Worm (Caenorhabditis elegans) whole organism, L4 larva: ENCODE results near the gene srp-6.

Experiments used
- D1046.2 ChIP-seq: fragments of 200-800 bp; sonication (Bioruptor generic); IDR thresholded peaks from 2 replicates; pipeline ENCODE4 v1.3.6; 2022; ENCODE audit warnings: missing genetic modification characterization, missing compliant biosample characterization
- F37D6.2 ChIP-seq: sonication (generic microtip); optimal IDR thresholded peaks from 2 replicates; lab custom pipeline; 2016; ENCODE audit warnings: mild to moderate bottlenecking, missing genetic modification characterization, missing compliant biosample characterization
- F49E8.2 ChIP-seq: sonication (generic microtip); optimal IDR thresholded peaks from 2 replicates; lab custom pipeline; 2016; ENCODE audit warnings: missing compliant biosample characterization, mild to moderate bottlenecking, missing genetic modification characterization, borderline replicate concordance
- T20F7.1 ChIP-seq: fragments of 200-800 bp; sonication (Bioruptor generic); optimal IDR thresholded peaks from 2 replicates; lab custom pipeline; 2018; ENCODE audit warnings: mild to moderate bottlenecking, missing genetic modification characterization, missing compliant biosample characterization
- T26A8.4 ChIP-seq: fragments of 200-800 bp; sonication (Bioruptor generic); IDR thresholded peaks from 2 replicates; pipeline ENCODE4 v1.3.6; 2022; ENCODE audit warnings: missing genetic modification characterization, missing compliant biosample characterization
- Y48G9A.11 ChIP-seq: fragments of 200-800 bp; sonication (Bioruptor generic); IDR thresholded peaks from 2 replicates; pipeline ENCODE4 v1.3.6; 2022; ENCODE audit warnings: missing genetic modification reagents, missing genetic modification characterization, missing compliant biosample characterization
- ZK546.5 ChIP-seq, 2 experiments: sonication (generic microtip); optimal IDR thresholded peaks; 2 replicates each; lab custom pipeline; 2017; ENCODE audit warnings: missing biosample characterization in 2 of 2, missing genetic modification characterization in 2 of 2
- aha-1 ChIP-seq: fragments of 150-350 bp; peaks from one replicate; lab custom pipeline; 2014; ENCODE audit warnings: missing biosample characterization, missing genetic modification characterization
- ama-1 ChIP-seq: fragments of 150-350 bp; optimal IDR thresholded peaks from 2 replicates; lab custom pipeline; 2014; ENCODE audit warnings: inconsistent platforms, mixed read lengths
- arid-1 ChIP-seq: fragments of 200-800 bp; sonication (Bioruptor generic); conservative IDR thresholded peaks from 2 replicates; pipeline ENCODE4 v1.3.6; 2022; ENCODE audit warnings: missing genetic modification reagents, missing genetic modification characterization, missing compliant biosample characterization
- ceh-20 ChIP-seq: fragments of 200-800 bp; sonication (Bioruptor generic); IDR thresholded peaks from 2 replicates; pipeline ENCODE4 v1.3.6; 2022; ENCODE audit warnings: missing genetic modification reagents, missing genetic modification characterization, missing compliant biosample characterization
- ceh-62 ChIP-seq: sonication (generic microtip); optimal IDR thresholded peaks from 2 replicates; lab custom pipeline; 2017; ENCODE audit warnings: missing biosample characterization, missing genetic modification characterization
- ces-1 ChIP-seq: fragments of 150-350 bp; sonication (generic microtip); optimal IDR thresholded peaks from 4 replicates; lab custom pipeline; 2014; ENCODE audit warnings: missing biosample characterization, missing genetic modification reagents, missing genetic modification characterization
- daf-8 ChIP-seq: fragments of 200-800 bp; sonication (Bioruptor generic); IDR thresholded peaks from 2 replicates; pipeline ENCODE4 v1.3.6; 2022; ENCODE audit warnings: missing genetic modification characterization, missing compliant biosample characterization
- fos-1 ChIP-seq: fragments of 150-350 bp; optimal IDR thresholded peaks from 2 replicates; lab custom pipeline; 2014; ENCODE audit warnings: missing biosample characterization, missing genetic modification characterization
- gei-8 ChIP-seq: fragments of 200-800 bp; sonication (Bioruptor generic); optimal IDR thresholded peaks from 2 replicates; lab custom pipeline; 2018; ENCODE audit warnings: mild to moderate bottlenecking, missing genetic modification characterization, missing compliant biosample characterization
- hlh-11 ChIP-seq: fragments of 200-800 bp; sonication (Bioruptor generic); optimal IDR thresholded peaks from 2 replicates; lab custom pipeline; 2018; ENCODE audit warnings: mild to moderate bottlenecking, missing genetic modification characterization, missing compliant biosample characterization
- hmg-1.1 ChIP-seq: fragments of 200-800 bp; sonication (Bioruptor generic); IDR thresholded peaks from 2 replicates; pipeline ENCODE4 v1.3.6; 2022; ENCODE audit warnings: missing genetic modification reagents, missing genetic modification characterization, missing compliant biosample characterization
- lim-7 ChIP-seq: fragments of 200-800 bp; sonication (Bioruptor generic); IDR thresholded peaks from 2 replicates; pipeline ENCODE4 v1.3.6; 2022; ENCODE audit warnings: missing genetic modification characterization, missing compliant biosample characterization
- lin-1 ChIP-seq: fragments of 200-800 bp; sonication (Bioruptor generic); IDR thresholded peaks from 2 replicates; pipeline ENCODE4 v1.3.6; 2022; ENCODE audit warnings: missing genetic modification reagents, missing genetic modification characterization, missing compliant biosample characterization
- lin-13 ChIP-seq: fragments of 150-350 bp; optimal IDR thresholded peaks from 2 replicates; lab custom pipeline; 2014; ENCODE audit warnings: missing biosample characterization, missing genetic modification reagents, missing genetic modification characterization
- lin-38 ChIP-seq: fragments of 200-800 bp; sonication (Bioruptor generic); IDR thresholded peaks from 2 replicates; pipeline ENCODE4 v1.3.6; 2022; ENCODE audit warnings: missing genetic modification reagents, missing genetic modification characterization, missing compliant biosample characterization
- lin-39 ChIP-seq: fragments of 150-350 bp; optimal IDR thresholded peaks from 2 replicates; lab custom pipeline; 2014; ENCODE audit warnings: missing biosample characterization, missing genetic modification reagents, missing genetic modification characterization
- lir-3 ChIP-seq: sonication (generic microtip); optimal IDR thresholded peaks from 2 replicates; lab custom pipeline; 2016; ENCODE audit warnings: mild to moderate bottlenecking, missing genetic modification characterization, missing compliant biosample characterization
- madf-9 ChIP-seq: fragments of 200-800 bp; sonication (Bioruptor generic); conservative IDR thresholded peaks from 2 replicates; pipeline ENCODE4 v1.3.6; 2022; ENCODE audit warnings: missing genetic modification reagents, missing genetic modification characterization, missing compliant biosample characterization
- mdl-1 ChIP-seq, 2 experiments: fragments of 150-350 bp in 1 of 2; sonication (generic microtip) in 1 of 2; optimal IDR thresholded peaks; 2 replicates each; lab custom pipeline; 2014 to 2017; ENCODE audit warnings: missing biosample characterization in 2 of 2, missing genetic modification characterization in 2 of 2
- mdt-29 ChIP-seq: fragments of 200-800 bp; sonication (Bioruptor generic); IDR thresholded peaks from 2 replicates; pipeline ENCODE4 v1.3.6; 2022; ENCODE audit warnings: missing genetic modification reagents, missing genetic modification characterization, missing compliant biosample characterization
- mes-2 ChIP-seq: sonication (generic microtip); optimal IDR thresholded peaks from 2 replicates; lab custom pipeline; 2016; ENCODE audit warnings: missing genotype, mild to moderate bottlenecking, missing genetic modification characterization, missing compliant biosample characterization; ENCODE audit not compliant: poor library complexity, severe bottlenecking
- mxl-3 ChIP-seq: fragments of 200-800 bp; sonication (Bioruptor generic); optimal IDR thresholded peaks from 2 replicates; lab custom pipeline; 2018; ENCODE audit warnings: mild to moderate bottlenecking, missing genetic modification characterization, missing compliant biosample characterization
- nhr-102 ChIP-seq: sonication (generic microtip); optimal IDR thresholded peaks from 2 replicates; lab custom pipeline; 2016; ENCODE audit warnings: mild to moderate bottlenecking, missing genetic modification characterization, moderate library complexity, missing compliant biosample characterization
- nhr-111 ChIP-seq: fragments of 200-800 bp; sonication (Bioruptor generic); optimal IDR thresholded peaks from 2 replicates; lab custom pipeline; 2018; ENCODE audit warnings: mild to moderate bottlenecking, missing genetic modification characterization, missing compliant biosample characterization
- nhr-28 ChIP-seq: fragments of 150-350 bp; optimal IDR thresholded peaks from 2 replicates; lab custom pipeline; 2014; ENCODE audit warnings: missing biosample characterization, missing genetic modification characterization
- nhr-41 ChIP-seq: fragments of 200-800 bp; sonication (Bioruptor generic); IDR thresholded peaks from 2 replicates; pipeline ENCODE4 v1.3.6; 2022; ENCODE audit warnings: missing genetic modification reagents, missing genetic modification characterization, missing compliant biosample characterization
- nhr-48 ChIP-seq: sonication (generic microtip); optimal IDR thresholded peaks from 2 replicates; lab custom pipeline; 2016; ENCODE audit warnings: mild to moderate bottlenecking, missing genetic modification characterization, missing compliant biosample characterization
- nhr-6 ChIP-seq: fragments of 150-350 bp; optimal IDR thresholded peaks from 2 replicates; lab custom pipeline; 2014; ENCODE audit warnings: missing biosample characterization, missing genetic modification characterization
- nhr-76 ChIP-seq: fragments of 150-350 bp; optimal IDR thresholded peaks from 2 replicates; lab custom pipeline; 2014; ENCODE audit warnings: missing biosample characterization, missing genetic modification characterization
- nhr-77 ChIP-seq: fragments of 150-350 bp; optimal IDR thresholded peaks from 2 replicates; lab custom pipeline; 2014; ENCODE audit warnings: missing biosample characterization, missing genetic modification characterization
- php-3 ChIP-seq: fragments of 200-800 bp; sonication (Bioruptor generic); IDR thresholded peaks from 2 replicates; pipeline ENCODE4 v1.3.6; 2022; ENCODE audit warnings: missing genetic modification reagents, missing genetic modification characterization, missing compliant biosample characterization
- spr-1 ChIP-seq: sonication (generic microtip); optimal IDR thresholded peaks from 2 replicates; lab custom pipeline; 2016; ENCODE audit warnings: mild to moderate bottlenecking, missing genetic modification characterization, missing compliant biosample characterization
- tag-97 ChIP-seq: fragments of 200-800 bp; sonication (Bioruptor generic); IDR thresholded peaks from 2 replicates; pipeline ENCODE4 v1.3.6; 2022; ENCODE audit warnings: missing genetic modification characterization, missing compliant biosample characterization
- unc-39 ChIP-seq: sonication (generic microtip); optimal IDR thresholded peaks from 2 replicates; lab custom pipeline; 2017; ENCODE audit warnings: missing biosample characterization, missing genetic modification characterization
- unc-62 ChIP-seq, 3 experiments: fragments of 150-350 bp in 1 of 3; sonication (generic microtip); optimal IDR thresholded peaks in 2 of 3; peaks in 1 of 3; 1 replicate in 1 of 3; 2 replicates in 2 of 3; lab custom pipeline; 2014 to 2017; ENCODE audit warnings: missing biosample characterization in 3 of 3, missing genetic modification characterization in 3 of 3, missing genetic modification reagents in 3 of 3, missing genotype in 1 of 3
- zfp-2 ChIP-seq: sonication (generic microtip); optimal IDR thresholded peaks from 2 replicates; lab custom pipeline; 2016; ENCODE audit warnings: mild to moderate bottlenecking, missing genetic modification characterization, missing compliant biosample characterization
- ztf-11 ChIP-seq: fragments of 150-350 bp; optimal IDR thresholded peaks from 2 replicates; lab custom pipeline; 2014; ENCODE audit warnings: missing biosample characterization, missing genetic modification characterization
- ztf-7 ChIP-seq: fragments of 150-350 bp; optimal IDR thresholded peaks from 2 replicates; lab custom pipeline; 2014; ENCODE audit warnings: missing biosample characterization, missing genetic modification characterization

The srp-6 gene

ce11 chrV:7426594-7426993, 40.7 kb upstream of the srp-6 start, which contains the start of gene srw-68:
TSS of gene srw-68 (minus strand) at chrV:7426694.
- TF ChIP-seq D1046.2 (GFP tag; lab: Robert Waterston, UW) (no peak), daf-8 (no peak), F37D6.2 (no peak), hlh-11 (tag; lab: Kevin White, UChicago) (no peak), php-3 (GFP tag; lab: Robert Waterston, UW) (no peak), nhr-48 (no peak), Y48G9A.11 (GFP tag; lab: Robert Waterston, UW) (no peak), lin-39 (tag; lab: Kevin White, UChicago) (no peak), arid-1 (GFP tag; lab: Robert Waterston, UW) (no peak), gei-8 (GFP tag; lab: Kevin White, UChicago) (no peak), lin-13 (GFP tag; lab: Kevin White, UChicago) (no peak), nhr-28 (no peak), ztf-11 (tag; lab: Kevin White, UChicago) (no peak), mes-2 (no peak), nhr-6 (tag; lab: Kevin White, UChicago) (no peak)
- TF ChIP-seq, all 104 proteins: peak for 0

DNA sequence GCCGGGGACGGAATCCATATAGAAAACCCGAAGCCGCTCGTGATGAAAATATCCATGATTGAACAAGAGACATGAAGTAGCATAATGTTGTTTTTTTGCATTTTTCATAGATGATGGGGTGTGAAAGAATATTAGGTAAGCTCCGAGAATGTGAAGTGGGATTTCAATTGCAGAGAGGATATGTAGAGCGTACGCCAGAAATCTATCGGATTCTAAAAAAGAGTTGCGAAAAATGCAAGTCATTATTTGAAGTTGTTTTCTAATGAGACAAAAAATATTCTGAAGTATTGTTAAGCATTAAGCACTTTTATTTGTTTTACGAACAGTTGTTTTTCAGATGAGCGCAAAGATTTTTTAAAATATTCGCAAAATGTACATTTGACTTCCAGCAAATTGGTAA, 38.4 kb upstream of the srp-6 start, which contains the start of gene F18E3.10:
TSS of gene F18E3.10 (minus strand) at position 101 of the 400 bp plus-strand sequence.
- TF ChIP-seq nhr-77 (tag; lab: Kevin White, UChicago) (no peak), lim-7 (GFP tag; lab: Robert Waterston, UW) (no peak), php-3 (GFP tag; lab: Robert Waterston, UW) (no peak), unc-62 (GFP tag; optimal IDR thresholded peaks at IDR 0.05 in 1 of 2; lab: Kevin White, UChicago) (peak in 1 of 2 experiments; percentile 74), unc-62 (tag; optimal IDR thresholded peaks at IDR 0.05; lab: Kevin White, UChicago) (no peak)

DNA sequence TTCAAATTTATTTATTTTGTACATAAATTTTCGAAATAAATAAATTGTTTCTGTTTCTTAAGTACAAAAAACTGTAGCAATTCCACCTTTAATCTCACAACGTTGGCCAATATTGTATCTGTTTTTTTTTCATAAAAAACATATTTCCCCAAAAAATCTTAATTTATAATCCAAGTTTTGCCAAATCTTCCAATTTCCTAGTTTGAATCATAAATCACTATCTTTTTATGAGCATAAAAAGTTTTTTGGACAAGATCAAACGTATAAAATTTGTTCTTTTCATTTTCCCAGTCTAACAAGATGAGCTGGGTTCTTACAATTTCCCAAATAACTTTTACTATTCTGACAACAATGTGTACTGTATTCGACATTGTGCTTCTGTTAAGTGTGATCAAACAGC, 34.3 kb upstream of the srp-6 start, which contains the start of gene srxa-4:
TSS of gene srxa-4 (plus strand) at position 301 of the 400 bp plus-strand sequence.
- TF ChIP-seq ztf-7 (tag; lab: Kevin White, UChicago), result no peak
- no peak for TF ChIP-seq hmg-1.1
- no peak for TF ChIP-seq nhr-28
- TF ChIP-seq unc-39 (tag; lab: Kevin White, UChicago), result no peak
- no peak for TF ChIP-seq ama-1 (lab: Kevin White, UChicago)
- no peak for TF ChIP-seq ZK546.5 (tag; optimal IDR thresholded peaks at IDR 0.05; lab: Kevin White, UChicago)
- no peak for TF ChIP-seq mdl-1 (tag; optimal IDR thresholded peaks at IDR 0.05; lab: Kevin White, UChicago)
- TF ChIP-seq nhr-41 (GFP tag; lab: Robert Waterston, UW), result no peak
- TF ChIP-seq F37D6.2, result no peak
- TF ChIP-seq nhr-102 (tag; lab: Kevin White, UChicago), result no peak
- TF ChIP-seq spr-1, result no peak
- no peak for TF ChIP-seq nhr-76 (tag; lab: Kevin White, UChicago)
- TF ChIP-seq ces-1 (GFP tag; lab: Kevin White, UChicago), result no peak
- TF ChIP-seq lin-38, result no peak
- TF ChIP-seq gei-8 (GFP tag; lab: Kevin White, UChicago), result no peak
- no peak for TF ChIP-seq lir-3 (tag; lab: Kevin White, UChicago)
- TF ChIP-seq F49E8.2 (tag; lab: Kevin White, UChicago), result no peak
- TF ChIP-seq ztf-11 (tag; lab: Kevin White, UChicago), result no peak
- TF ChIP-seq ceh-62, result no peak
- no peak for TF ChIP-seq fos-1 (tag; lab: Kevin White, UChicago)

DNA sequence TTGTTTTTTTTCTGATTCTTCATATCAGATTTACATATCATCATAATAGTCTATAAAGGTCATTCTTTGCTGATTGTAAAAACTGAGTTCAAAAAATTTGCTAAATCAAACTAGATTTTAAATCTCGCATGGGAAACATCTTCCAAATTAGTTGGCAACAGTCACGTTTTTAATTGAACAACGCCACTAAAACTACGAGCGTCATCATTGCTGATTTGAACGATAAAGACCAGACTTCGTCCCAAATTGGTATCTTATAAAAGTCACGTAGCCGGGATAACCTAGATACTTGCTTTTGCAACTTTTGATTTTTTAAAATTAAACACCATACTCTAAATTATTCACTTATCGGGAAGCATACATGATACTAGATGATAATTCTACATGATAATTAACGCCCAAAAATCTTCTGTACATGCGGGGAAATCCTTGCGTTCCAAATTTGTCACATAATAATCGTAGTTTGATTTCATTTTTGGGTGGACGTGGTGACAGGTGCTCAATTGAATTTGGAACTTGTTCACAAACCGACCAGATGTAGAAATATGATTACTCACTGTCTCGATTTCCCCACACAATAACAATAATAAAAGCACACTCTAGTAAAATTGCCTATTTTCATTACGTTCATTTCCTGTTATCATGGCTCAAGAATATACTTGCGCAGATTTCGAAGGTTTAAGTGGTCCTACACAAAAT, 31.3 kb upstream of the srp-6 start, which contains the start of gene srw-67:
TSS of gene srw-67 (plus strand) at position 643 of the 699 bp plus-strand sequence.
- no peak for TF ChIP-seq lin-13 (GFP tag; lab: Kevin White, UChicago)
- TF ChIP-seq mes-2, result no peak
- TF ChIP-seq tag-97 (GFP tag; lab: Robert Waterston, UW), result no peak
- TF ChIP-seq lin-39 (tag; lab: Kevin White, UChicago), result no peak
- no peak for TF ChIP-seq madf-9 (GFP tag; lab: Robert Waterston, UW)
- TF ChIP-seq ceh-62, result no peak
- no peak for TF ChIP-seq zfp-2 (tag; lab: Kevin White, UChicago)
- no peak for TF ChIP-seq T26A8.4 (GFP tag; lab: Robert Waterston, UW)
- no peak for TF ChIP-seq hmg-1.1
- TF ChIP-seq mxl-3 (GFP tag; lab: Kevin White, UChicago), result no peak
- TF ChIP-seq lin-1 (GFP tag; lab: Robert Waterston, UW), result no peak
- TF ChIP-seq aha-1 (tag; lab: Kevin White, UChicago), result peak; percentile 97
- peak in 1 of 2 experiments; percentile 90 for TF ChIP-seq unc-62 (GFP tag; optimal IDR thresholded peaks at IDR 0.05 in 1 of 2; lab: Kevin White, UChicago)
- TF ChIP-seq unc-62 (tag; optimal IDR thresholded peaks at IDR 0.05; lab: Kevin White, UChicago), result no peak
- TF ChIP-seq ces-1 (GFP tag; lab: Kevin White, UChicago), result no peak
- TF ChIP-seq ceh-20 (GFP tag; lab: Robert Waterston, UW), result no peak
- TF ChIP-seq mdt-29, result no peak
- TF ChIP-seq nhr-111 (GFP tag; lab: Kevin White, UChicago), result no peak
- no peak for TF ChIP-seq T20F7.1
